Fruit fly (Drosophila melanogaster): ENCODE results near the gene CG9988.

The CG9988 gene

DNA sequence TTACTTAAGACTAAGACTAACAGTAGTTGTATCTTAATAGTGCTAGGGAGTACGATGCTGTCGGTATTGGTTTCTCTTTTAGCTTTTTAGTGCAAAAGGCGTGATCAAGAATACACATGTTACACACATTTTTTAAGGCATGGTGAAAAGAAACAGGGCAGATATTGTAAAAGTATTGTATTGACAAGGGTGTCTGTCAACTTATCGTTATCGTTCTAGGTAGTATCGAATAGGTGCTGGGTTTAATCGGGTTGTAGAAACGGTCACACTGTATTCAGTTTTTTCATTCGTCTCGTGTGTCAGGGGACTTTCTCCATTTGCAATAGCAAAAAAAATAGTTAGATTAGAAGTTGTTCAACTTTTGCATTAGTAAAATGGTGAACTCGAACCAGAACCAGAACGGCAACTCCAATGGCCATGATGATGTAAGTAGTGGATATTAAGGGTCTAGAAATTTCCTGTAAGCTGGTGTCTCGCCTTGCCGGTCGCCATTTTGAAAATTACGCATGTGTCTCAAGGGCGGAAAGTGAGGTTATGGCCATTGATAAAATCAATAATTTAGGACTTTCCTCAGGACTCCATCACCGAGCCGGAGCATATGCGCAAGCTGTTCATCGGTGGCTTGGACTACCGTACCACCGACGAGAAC is 35.9 kb upstream of the CG9988 start (continued):
- TF ChIP-seq sqz (GFP tag; optimal IDR thresholded peaks at IDR 0.05) (peak; percentile 90), CG17328 (GFP tag; IDR thresholded peaks at IDR 0.05) (no peak), gem (tag; optimal IDR thresholded peaks at IDR 0.05) (no peak), ash1 (GFP tag; optimal IDR thresholded peaks at IDR 0.05) (no peak), Hmx (GFP tag; optimal IDR thresholded peaks at IDR 0.05) (no peak), Dll (GFP tag; IDR thresholded peaks at IDR 0.05; ENCODE audit: partially characterized antibody) (peak; percentile 28; the same call in 1 of the 4 replicates), gfzf (GFP tag; optimal IDR thresholded peaks at IDR 0.05) (peak; percentile 83), CG10654 (GFP tag; optimal IDR thresholded peaks at IDR 0.05) (no peak), CG17802 (tag; optimal IDR thresholded peaks at IDR 0.05) (peak; percentile 6), bcd (GFP tag; optimal IDR thresholded peaks at IDR 0.05) (no peak), Dref (GFP tag; IDR thresholded peaks at IDR 0.05) (peak; percentile 92), CG3995 (GFP tag; optimal IDR thresholded peaks at IDR 0.05) (peak; percentile 78), CG10267 (tag; optimal IDR thresholded peaks at IDR 0.05) (peak; percentile 40), CG18476 (GFP tag; optimal IDR thresholded peaks at IDR 0.05) (no peak), pho (GFP tag; optimal IDR thresholded peaks at IDR 0.05) (peak; percentile 44), ssp (GFP tag; IDR thresholded peaks at IDR 0.05) (0 out of 2 replicates have a peak, but pooled peaks have one; percentile 16), CG11560 (tag; IDR thresholded peaks at IDR 0.05) (peak; percentile 98), CG3847 (GFP tag; IDR thresholded peaks at IDR 0.05) (peak; percentile 25; the same call in 1 of the 2 replicates), Fer1 (GFP tag; optimal IDR thresholded peaks at IDR 0.05) (peak; percentile 2), CG17359 (tag; optimal IDR thresholded peaks at IDR 0.05) (no peak), CG7987 (GFP tag; optimal IDR thresholded peaks at IDR 0.05) (peak; percentile 12), zfh2 (GFP tag; optimal IDR thresholded peaks at IDR 0.05) (peak; percentile 21), ato (GFP tag; IDR thresholded peaks at IDR 0.05; ENCODE audit: partially characterized antibody) (peak; percentile 47), Lim3 (GFP tag; IDR thresholded peaks at IDR 0.05) (no peak), CG8281 (tag; optimal IDR thresholded peaks at IDR 0.05) (peak; percentile 85), Hr51 (GFP tag; optimal IDR thresholded peaks at IDR 0.05) (no peak), CG1529 (GFP tag; optimal IDR thresholded peaks at IDR 0.05) (no peak), hth (optimal IDR thresholded peaks at IDR 0.05) (no peak), ac (GFP tag; optimal IDR thresholded peaks at IDR 0.05) (no peak), her (GFP tag; optimal IDR thresholded peaks at IDR 0.05) (peak; percentile 19), CG1024 (GFP tag; IDR thresholded peaks at IDR 0.05) (no peak), abd-A (tag; optimal IDR thresholded peaks at IDR 0.05) (no peak), CG8765 (GFP tag; IDR thresholded peaks at IDR 0.05) (no peak), CG1602 (GFP tag; optimal IDR thresholded peaks at IDR 0.05) (no peak), CG7839 (tag; optimal IDR thresholded peaks at IDR 0.05) (no peak), CG11247 (GFP tag; IDR thresholded peaks at IDR 0.05) (no peak), CG6689 (GFP tag; IDR thresholded peaks at IDR 0.05) (no peak), CG11093 (GFP tag; IDR thresholded peaks at IDR 0.05) (no peak), mirr (GFP tag; optimal IDR thresholded peaks at IDR 0.05) (no peak), CG32767 (GFP tag; IDR thresholded peaks at IDR 0.05) (0 out of 2 replicates have a peak, but pooled peaks have one; percentile 21), CG6254 (GFP tag; optimal IDR thresholded peaks at IDR 0.05) (peak; percentile 52), dm (GFP tag; optimal IDR thresholded peaks at IDR 0.05) (peak; percentile 91), CG14710 (tag; optimal IDR thresholded peaks at IDR 0.05) (peak; percentile 48), Mad (GFP tag; optimal IDR thresholded peaks at IDR 0.05) (no peak), CG42726 (GFP tag; IDR thresholded peaks at IDR 0.05; ENCODE audit: partially characterized antibody) (0 out of 2 replicates have a peak, but pooled peaks have one; percentile 47), Hsf (GFP tag; optimal IDR thresholded peaks at IDR 0.05) (peak; percentile 5), CG6272 (GFP tag; IDR thresholded peaks at IDR 0.05) (no peak), Meics (GFP tag; optimal IDR thresholded peaks at IDR 0.05) (no peak), CrebB (tag; optimal IDR thresholded peaks at IDR 0.05) (no peak), Opbp (GFP tag; IDR thresholded peaks at IDR 0.05; ENCODE audit: partially characterized antibody) (peak; percentile 67)

Data from whole organism, embryonic.